Worm (Caenorhabditis elegans): ENCODE data around the gene srg-54.

ce11 chrV:14876257-14876656, 47.7 kb downstream of the srg-54 start:
- no peak for TF ChIP-seq pqm-1 (tag; optimal IDR thresholded peaks at IDR 0.05)
- TF ChIP-seq aly-2 (tag; optimal IDR thresholded peaks at IDR 0.05) = no peak
- no peak for TF ChIP-seq egl-27 (tag; optimal IDR thresholded peaks at IDR 0.05)
- peak in 1 of 3 experiments; percentile 3 for TF ChIP-seq elt-3 (tag; optimal IDR thresholded peaks at IDR 0.05)
- TF ChIP-seq unc-62 (GFP tag; optimal IDR thresholded peaks at IDR 0.05) = no peak
- no peak for TF ChIP-seq zag-1 (tag; optimal IDR thresholded peaks at IDR 0.05)
- TF ChIP-seq nhr-43 (tag; optimal IDR thresholded peaks at IDR 0.05; ENCODE audit: poor library complexity, severe bottlenecking) = no peak

Data from whole organism, L3 larva.